Fruit fly (Drosophila melanogaster) S2 (cell line): Measurements from ENCODE around the gene Serinc.

Source experiments
- CG8478 ChIP-seq: fragments of >200 bp; optimal IDR thresholded peaks from 2 replicates; lab custom pipeline; 2018
- CTCF ChIP-seq, 2 experiments: fragments of >200 bp; optimal IDR thresholded peaks; 2 replicates each; lab custom pipeline; 2018

Serinc gene

DNA sequence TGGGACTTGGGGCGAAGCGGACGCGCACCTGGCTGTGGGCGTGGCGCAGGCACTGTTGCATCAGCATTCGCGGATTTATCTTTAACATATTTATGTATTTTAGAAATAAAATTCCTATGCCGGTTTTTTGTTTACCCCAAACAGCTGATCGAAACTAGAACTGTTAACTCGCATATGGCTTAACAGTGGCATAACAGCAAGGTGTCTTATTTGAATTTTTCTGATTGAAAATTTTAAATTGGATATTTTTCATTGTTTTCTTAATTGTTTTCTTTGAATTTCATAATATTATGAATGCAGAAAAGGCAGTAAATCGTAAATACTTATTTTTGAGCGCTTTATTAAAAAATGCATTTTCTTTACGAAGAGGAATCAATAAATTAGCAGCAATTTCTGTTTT, 4.5 kb downstream of the Serinc start, which contains the start of gene GluRS-m:
Gene GluRS-m, minus strand, starts transcription at position 154 of the 400 bp plus-strand sequence.
- TF ChIP-seq CG8478 (lab: Kevin White, UChicago), result no peak
- no peak for TF ChIP-seq CTCF (optimal IDR thresholded peaks at IDR 0.05; lab: Kevin White, UChicago)

DNA sequence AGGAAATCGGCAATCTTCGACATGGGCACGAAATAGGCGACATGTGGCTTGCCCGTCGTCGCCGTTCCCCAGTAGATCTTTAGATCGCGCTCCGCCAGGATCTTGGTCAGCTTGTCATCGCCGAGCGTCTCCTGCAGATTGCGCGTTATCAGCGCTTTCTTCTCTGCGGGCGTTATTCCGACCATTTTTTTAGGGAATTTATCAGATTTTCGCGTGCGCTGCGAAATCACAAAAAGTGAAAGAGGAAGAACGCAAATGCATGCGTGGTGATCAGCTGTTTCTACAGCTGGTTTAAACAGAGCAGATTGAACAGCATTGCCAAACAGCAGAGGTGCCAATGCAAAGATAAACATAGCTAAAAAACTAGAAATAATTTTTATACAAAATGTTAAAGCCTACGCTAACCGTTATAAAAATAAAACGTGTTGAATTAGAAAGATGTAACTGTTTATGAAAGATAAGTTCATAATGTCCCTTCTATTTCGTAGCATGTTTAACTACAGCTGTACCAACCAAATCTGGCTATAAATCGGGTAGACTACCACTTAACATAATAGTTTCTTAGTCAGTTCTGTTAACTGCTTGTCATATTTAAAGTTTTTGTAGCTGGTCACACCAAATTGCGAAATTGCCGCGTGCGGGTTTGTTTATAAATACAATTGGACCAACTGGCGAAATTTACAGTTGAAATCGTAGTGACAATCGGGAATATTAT, 6.7 kb downstream of the Serinc start, which contains the start of the genes TyrRS and CG33158:
Gene TyrRS, minus strand, starts transcription at position 244 of the 715 bp plus-strand sequence.
Gene CG33158, plus strand, starts transcription at position 539 of the 715 bp plus-strand sequence.
- no peak for TF ChIP-seq CTCF (optimal IDR thresholded peaks at IDR 0.05; lab: Kevin White, UChicago)
- TF ChIP-seq CG8478 (lab: Kevin White, UChicago), result no peak

dm6 chr3L:16429451-16429850, 16.9 kb downstream of the Serinc start:
- TF ChIP-seq CG8478 (lab: Kevin White, UChicago) (no peak), CTCF (optimal IDR thresholded peaks at IDR 0.05; lab: Kevin White, UChicago) (no peak)

- TF ChIP-seq CG8478 (lab: Kevin White, UChicago) (no peak), CTCF (optimal IDR thresholded peaks at IDR 0.05; lab: Kevin White, UChicago) (no peak)
Observed at dm6 chr3L:16431056-16431455, 18.5 kb downstream of the Serinc start.

DNA sequence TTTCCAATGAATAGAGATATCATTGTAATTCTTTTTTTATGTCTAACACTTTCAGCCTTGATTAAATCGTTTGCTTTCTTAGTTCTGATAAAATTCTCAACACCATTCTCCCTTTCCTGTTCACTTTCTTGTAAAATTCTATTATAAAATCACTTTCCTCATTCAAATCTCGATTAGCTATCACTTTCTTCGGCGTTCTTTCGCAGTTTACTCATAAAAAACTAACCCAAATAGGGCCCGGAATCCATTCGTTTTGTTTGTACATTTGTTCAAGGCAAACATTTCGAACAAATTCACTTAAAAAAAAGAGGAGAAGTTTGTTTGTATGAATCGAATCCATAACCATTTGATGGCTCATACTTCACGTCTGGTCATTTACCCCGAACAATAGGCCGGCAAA, 21.0 kb downstream of the Serinc start:
- TF ChIP-seq CG8478 (lab: Kevin White, UChicago) (no peak), CTCF (optimal IDR thresholded peaks at IDR 0.05; lab: Kevin White, UChicago) (no peak)

DNA sequence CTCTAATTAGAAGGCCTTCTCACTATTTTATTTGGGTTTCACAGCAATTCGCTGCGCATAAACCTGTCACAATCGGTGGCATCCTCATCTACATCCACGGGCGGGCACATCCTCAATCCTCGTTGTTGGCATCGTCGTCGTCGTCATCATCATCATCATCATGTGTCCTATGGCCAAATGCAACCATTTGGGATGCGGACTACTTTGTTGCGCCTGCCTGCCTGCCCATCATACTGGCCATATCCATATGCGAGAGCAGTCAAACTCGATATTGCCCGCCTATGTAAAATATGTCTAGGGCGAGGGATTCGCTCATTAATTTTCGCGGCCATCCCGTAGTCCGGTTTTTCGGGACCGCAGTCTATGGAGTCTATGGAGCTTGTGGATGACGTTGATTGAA, 24.7 kb downstream of the Serinc start:
- TF ChIP-seq CG8478 (lab: Kevin White, UChicago) (no peak), CTCF (optimal IDR thresholded peaks at IDR 0.05; lab: Kevin White, UChicago) (no peak)

- TF ChIP-seq CG8478 (lab: Kevin White, UChicago) (no peak), CTCF (optimal IDR thresholded peaks at IDR 0.05; lab: Kevin White, UChicago) (no peak)
Observed at dm6 chr3L:16442628-16443027, 30.1 kb downstream of the Serinc start.

dm6 chr3L:16451887-16452751, 39.6 kb downstream of the Serinc start, which contains the start of gene dsx-c73A:
dsx-c73A (minus strand) TSS chr3L:16451958.
- no peak for TF ChIP-seq CG8478 (lab: Kevin White, UChicago)
- no peak for TF ChIP-seq CTCF (optimal IDR thresholded peaks at IDR 0.05; lab: Kevin White, UChicago)

- TF ChIP-seq CTCF (optimal IDR thresholded peaks at IDR 0.05; lab: Kevin White, UChicago) (no peak), CG8478 (lab: Kevin White, UChicago) (no peak)
Observed at dm6 chr3L:16463846-16464245, 51.3 kb downstream of the Serinc start.
